Worm (Caenorhabditis elegans) whole organism, L1 larva: ENCODE measurements around the gene K03H1.11.

Source experiments
- blmp-1 ChIP-seq: fragments of 150-350 bp; optimal IDR thresholded peaks from 2 replicates; lab custom pipeline; 2014; ENCODE audit warnings: missing biosample characterization, missing genetic modification characterization
- fkh-10 ChIP-seq: sonication (generic microtip); optimal IDR thresholded peaks from 2 replicates; lab custom pipeline; 2017; ENCODE audit warnings: missing biosample characterization, missing genetic modification reagents, missing genetic modification characterization
- lin-39 ChIP-seq: fragments of 150-350 bp; optimal IDR thresholded peaks from 2 replicates; lab custom pipeline; 2014; ENCODE audit warnings: missing biosample characterization, missing genetic modification reagents, missing genetic modification characterization
- nhr-237 ChIP-seq: fragments of 150-350 bp; optimal IDR thresholded peaks from 2 replicates; lab custom pipeline; 2014; ENCODE audit warnings: missing biosample characterization, missing genetic modification characterization
- tbx-2 ChIP-seq: sonication (generic microtip); optimal IDR thresholded peaks from 2 replicates; lab custom pipeline; 2016; ENCODE audit warnings: missing genetic modification characterization, missing compliant biosample characterization
- unc-62 ChIP-seq: fragments of 150-350 bp; optimal IDR thresholded peaks from 2 replicates; lab custom pipeline; 2014; ENCODE audit warnings: missing biosample characterization, missing genetic modification reagents, missing genetic modification characterization
- ztf-11 ChIP-seq, 2 experiments: sonication (generic microtip); optimal IDR thresholded peaks; 2 replicates each; lab custom pipeline; 2016 to 2017; ENCODE audit warnings: missing genetic modification characterization in 2 of 2, missing biosample characterization in 1 of 2, missing compliant biosample characterization in 1 of 2

- TF ChIP-seq ztf-11 (tag; optimal IDR thresholded peaks at IDR 0.05; lab: Kevin White, UChicago): no peak
- TF ChIP-seq nhr-237 (tag; lab: Kevin White, UChicago): no peak
- no peak for TF ChIP-seq lin-39 (tag; lab: Kevin White, UChicago)
- no peak for TF ChIP-seq tbx-2 (tag; lab: Kevin White, UChicago)
- no peak for TF ChIP-seq blmp-1 (tag; lab: Kevin White, UChicago)
- no peak for TF ChIP-seq fkh-10 (GFP tag; lab: Kevin White, UChicago)
- no peak for TF ChIP-seq unc-62 (GFP tag; lab: Kevin White, UChicago)
These were observed 19.7 kb downstream of the K03H1.11 start, which contains the start of gene dec-7 for ce11 chrIII:9932091-9932490.
